Worm (Caenorhabditis elegans): ENCODE measurements around the gene C08D8.1.

DNA sequence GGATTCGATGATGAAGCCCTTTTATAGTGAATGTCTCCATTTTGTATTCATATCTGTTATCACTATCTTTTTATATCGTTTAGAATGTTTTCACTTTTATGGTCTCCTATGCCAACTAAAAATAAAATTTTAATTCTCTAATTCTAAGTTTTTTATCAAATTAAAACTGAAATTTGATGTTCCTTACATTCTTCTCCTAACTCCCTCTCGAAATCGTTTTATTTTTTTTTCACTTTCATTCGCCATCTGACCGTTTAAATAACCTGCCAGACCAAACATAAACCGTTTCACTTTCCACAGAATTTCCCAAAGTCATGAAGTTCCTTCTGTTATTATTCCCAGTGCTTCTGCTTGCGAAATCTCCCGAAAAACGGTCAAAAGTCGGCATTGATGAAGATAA is 33.6 kb downstream of the C08D8.1 start, which contains the start of gene F52E1.5:
- TF ChIP-seq T22C8.4 (GFP tag; IDR thresholded peaks at IDR 0.05) (no peak), ref-1 (GFP tag; conservative IDR thresholded peaks at IDR 0.05) (no peak), flt-1 (GFP tag; IDR thresholded peaks at IDR 0.05) (no peak), tab-1 (GFP tag; IDR thresholded peaks at IDR 0.05) (no peak), ztf-23 (GFP tag; IDR thresholded peaks at IDR 0.05) (no peak), cog-1 (tag; optimal IDR thresholded peaks at IDR 0.05) (no peak), med-1 (GFP tag; optimal IDR thresholded peaks at IDR 0.05; ENCODE audit: insufficient read depth) (no peak), ztf-29 (GFP tag; IDR thresholded peaks at IDR 0.05) (no peak)
